Fruit fly (Drosophila melanogaster) ovary, adult (tissue): ENCODE results near the gene CG11396.

Experiments used
- CG17801 ChIP-seq: fragments of 200-800 bp; optimal IDR thresholded peaks from 2 replicates; lab custom pipeline; 2019; ENCODE audit warnings: missing biosample characterization, mild to moderate bottlenecking, missing genetic modification characterization, moderate library complexity; ENCODE audit not compliant: partially characterized antibody

CG11396 gene

DNA sequence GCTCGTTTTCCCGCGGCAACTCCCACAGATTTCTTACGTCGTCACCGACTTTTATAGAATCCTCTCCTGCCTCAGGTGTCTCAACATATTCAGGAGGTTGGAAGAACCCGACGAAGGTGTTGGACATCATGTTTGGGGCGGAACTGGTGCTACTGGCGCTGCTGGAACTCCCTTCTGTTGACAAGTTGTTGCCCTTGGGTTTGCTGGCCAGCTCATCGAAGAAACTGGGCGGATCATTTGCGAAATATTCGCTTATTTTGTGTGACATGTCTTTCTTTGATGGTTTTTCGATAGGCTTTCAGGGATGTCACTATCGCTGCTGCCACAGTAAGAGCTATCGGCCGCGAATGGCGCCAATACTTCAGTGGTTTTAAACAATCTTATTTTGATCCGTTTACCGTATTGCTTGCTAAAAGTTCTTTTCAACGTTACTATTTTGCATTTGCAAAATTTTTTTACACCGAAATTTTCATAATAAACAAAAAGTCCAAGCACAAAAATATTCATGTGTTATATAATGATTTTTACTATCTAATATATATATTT is at the start of gene CG11396:
Gene CG11396 (minus strand): TSS at position 303 of the 546 bp plus-strand sequence.
- peak; percentile 3 for TF ChIP-seq CG17801 (GFP tag; lab: Kevin White, UChicago)

DNA sequence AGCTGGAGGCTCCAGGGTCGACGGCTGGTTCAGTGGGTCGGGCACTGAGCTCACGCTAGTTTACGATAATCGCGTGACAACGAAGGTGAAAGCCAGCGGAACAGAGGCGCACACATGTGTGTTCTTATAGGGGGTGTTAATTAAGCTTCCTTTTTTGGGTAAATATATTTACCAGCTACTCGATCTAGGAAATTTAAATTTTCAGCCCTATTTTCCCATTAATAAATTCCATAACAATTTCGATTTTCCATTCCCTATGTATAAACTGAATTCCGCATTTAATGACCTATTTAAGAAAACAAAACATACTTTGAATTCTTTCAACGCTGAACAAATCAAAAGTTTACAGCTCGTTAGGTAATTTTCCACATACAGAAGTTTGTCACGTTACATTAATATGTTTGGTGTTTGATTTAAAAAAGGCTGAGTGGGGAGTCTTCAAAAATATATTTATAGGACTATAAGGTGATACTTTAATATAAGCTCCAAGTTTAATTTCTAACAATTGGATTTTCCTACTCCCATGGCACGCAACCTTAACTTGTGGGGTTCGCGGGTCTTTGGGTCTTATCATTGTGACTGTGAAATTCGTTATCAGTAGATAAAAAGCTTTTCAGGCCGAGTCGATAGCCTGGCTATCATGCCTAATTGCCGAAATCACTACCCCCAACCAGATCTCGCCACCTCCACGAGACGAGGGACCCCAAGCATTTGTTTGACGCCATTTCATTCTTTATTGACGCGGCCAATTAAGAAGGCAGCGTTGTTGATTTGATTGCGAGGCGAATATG is 49.3 kb upstream of the CG11396 start, which contains the start of gene CG13255:
Gene CG13255 (plus strand): TSS at position 449 of the 791 bp plus-strand sequence.
- TF ChIP-seq CG17801 (GFP tag; lab: Kevin White, UChicago) = no peak

DNA sequence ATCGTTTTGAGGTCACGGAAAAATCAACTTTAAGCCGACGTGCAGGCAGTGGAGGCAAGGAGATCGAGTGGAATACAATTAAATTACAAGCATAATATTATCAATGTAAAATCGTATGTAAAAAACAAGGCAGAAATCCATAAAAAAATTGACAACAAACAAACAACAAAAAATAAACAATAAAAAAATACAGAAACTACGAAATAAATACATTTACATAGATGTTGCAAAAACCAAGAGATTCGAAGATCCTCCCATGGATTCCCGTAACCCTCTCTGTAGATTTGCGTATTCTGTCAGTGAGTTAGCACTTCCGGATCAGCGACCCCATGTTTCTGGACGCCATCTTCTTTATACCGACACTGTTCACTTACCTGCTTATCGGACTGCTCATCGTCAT is 47.9 kb upstream of the CG11396 start, which contains the start of gene CG3288:
Gene CG3288 (plus strand): TSS at position 301 of the 400 bp plus-strand sequence.
- TF ChIP-seq CG17801 (GFP tag; lab: Kevin White, UChicago) = no peak

DNA sequence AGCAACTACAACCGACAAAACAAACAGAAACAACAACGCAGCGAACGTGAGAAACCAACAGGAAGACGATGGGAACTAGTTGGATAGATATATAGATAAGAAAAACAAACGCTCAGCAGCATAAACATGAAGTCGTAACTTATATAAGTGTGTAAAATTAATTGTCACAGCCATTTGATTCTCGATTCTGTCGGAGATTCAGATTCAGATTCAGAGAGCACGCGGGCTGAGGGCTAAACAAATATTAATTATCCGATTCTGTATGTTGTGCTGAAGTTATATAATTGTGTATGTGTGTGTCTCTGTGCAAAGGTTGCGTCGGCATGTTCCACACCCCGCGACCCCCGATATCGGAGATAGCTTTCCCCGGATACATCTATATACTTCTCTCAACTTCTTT is 46.2 kb upstream of the CG11396 start:
- TF ChIP-seq CG17801 (GFP tag; lab: Kevin White, UChicago) = no peak

DNA sequence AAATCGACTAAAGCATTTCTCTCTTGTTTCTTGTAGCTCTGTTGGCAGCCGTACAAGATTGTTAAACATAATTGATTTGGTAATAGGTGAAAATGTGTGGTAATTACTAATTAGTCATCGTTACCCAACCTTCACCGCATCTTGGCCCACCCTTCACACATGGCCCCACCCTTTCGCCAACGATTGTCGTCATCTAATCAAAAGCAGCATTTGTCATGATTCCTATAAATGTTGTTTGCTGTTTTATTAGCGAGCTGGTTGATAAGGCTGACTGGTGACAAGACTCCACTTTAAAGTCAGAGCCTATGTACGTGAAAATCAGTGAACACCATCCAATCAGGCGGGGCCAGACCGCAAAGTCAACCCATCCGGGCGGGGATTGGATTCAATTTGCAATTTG is 42.4 kb upstream of the CG11396 start:
- TF ChIP-seq CG17801 (GFP tag; lab: Kevin White, UChicago) = no peak

DNA sequence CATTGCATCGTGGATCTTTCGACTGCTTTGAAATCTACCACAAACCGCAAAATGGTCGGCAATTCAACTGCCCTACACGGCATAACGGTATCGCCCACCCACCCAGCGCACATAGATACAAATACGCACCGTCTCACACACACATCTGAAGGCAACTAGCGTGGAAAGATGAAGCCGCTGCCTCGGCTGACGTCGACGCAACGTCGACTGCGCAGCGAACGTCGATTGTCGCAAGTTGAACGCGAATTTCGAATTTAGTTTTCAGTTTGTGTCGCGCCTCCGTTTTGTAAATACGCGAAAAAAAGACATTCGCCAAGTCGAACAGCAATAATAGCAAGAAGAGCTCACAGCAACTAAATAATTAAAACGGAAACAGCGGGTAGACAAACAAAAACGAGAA is 40.0 kb upstream of the CG11396 start:
- no peak for TF ChIP-seq CG17801 (GFP tag; lab: Kevin White, UChicago)

DNA sequence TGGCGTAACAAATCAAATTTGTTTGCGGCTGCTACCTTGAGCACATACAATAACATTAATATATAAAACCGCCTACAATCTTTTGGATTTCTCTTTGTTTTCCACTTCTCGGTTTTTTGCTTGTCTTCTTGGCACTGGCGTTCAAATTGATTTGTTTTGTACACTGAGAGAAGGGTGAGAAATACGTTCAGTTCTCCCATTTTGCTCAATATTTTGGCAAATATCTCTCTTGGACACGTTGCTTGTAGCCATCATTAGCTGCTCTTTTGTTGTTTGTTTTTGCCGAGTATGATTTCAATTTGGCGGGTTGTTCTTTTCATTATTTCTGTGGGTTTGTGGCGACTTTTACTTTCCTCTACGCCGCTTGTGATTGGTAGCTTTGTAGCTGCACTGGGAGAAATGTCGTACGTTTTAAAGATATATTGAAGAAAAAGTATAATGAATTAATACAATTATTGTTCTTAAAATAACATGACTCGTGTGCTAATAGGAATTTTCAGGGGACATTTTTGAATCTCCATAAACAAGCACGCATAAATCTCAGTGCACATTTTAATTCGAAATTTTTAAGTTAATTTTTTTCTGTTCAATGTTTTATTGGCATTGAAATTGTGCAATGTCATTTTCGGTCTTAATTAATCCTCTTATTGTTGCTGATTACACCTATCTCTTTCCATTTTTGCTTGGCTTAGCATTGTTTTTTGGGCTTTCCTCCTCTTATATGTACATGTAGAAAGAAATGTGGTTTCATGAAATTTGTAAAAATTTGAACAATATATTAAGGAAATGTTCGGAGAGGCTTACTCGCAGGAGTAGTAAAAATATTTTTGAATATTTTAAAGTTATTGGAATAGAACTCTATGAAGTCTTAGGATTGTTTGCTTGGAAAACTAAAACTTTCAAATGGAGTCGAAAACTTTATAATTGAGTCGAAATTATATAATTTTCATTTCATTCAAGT is 39.3 kb upstream of the CG11396 start:
- TF ChIP-seq CG17801 (GFP tag; lab: Kevin White, UChicago) = no peak

DNA sequence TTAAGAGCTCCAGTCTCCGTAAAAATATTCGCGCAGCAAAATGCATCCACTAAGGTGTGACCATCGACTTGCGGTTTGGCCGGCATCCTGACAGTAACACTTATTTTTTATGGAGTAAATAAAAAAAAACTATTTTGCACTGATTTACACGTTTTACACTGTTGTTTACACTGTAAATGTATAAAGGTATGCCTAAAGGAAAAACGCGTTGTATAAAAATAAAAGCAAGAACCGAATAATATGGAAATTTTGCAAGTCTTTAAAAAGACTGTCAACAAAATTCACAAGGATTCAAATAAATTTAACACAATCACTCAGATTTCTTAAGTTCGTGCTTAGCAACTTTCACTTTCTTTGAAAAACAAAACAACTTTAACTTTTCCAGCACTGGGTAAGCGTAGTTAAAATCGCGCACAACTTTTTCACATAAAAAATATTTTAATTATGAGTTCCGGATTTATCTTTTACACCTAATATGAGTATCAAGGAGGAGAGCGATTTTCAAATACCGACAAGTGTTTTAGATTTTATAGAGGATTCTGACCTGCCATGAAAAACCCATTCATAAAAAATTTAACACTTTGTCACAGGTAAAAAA is 35.4 kb upstream of the CG11396 start:
- no peak for TF ChIP-seq CG17801 (GFP tag; lab: Kevin White, UChicago)

DNA sequence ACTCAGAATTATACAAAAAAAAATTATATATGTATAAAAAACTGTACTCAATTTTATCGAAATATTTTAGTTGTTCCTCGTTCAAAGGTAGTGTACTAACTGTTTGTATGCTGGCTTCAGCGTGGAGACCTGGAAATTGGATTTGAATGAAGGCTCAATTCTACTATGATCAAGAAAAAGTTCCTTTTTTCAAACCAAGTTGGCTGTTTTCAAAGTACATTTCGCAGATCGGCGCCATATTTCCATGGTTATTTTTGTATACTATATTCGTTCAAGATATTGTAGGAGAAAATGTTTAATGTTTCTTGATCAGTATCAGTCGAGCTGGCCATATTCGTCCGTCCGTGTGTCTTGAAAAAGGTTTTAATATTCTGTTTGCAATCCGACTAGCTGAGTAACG is 30.0 kb upstream of the CG11396 start, which contains the start of gene Mst77F:
Gene Mst77F (minus strand): TSS at position 101 of the 400 bp plus-strand sequence.
- no peak for TF ChIP-seq CG17801 (GFP tag; lab: Kevin White, UChicago)

DNA sequence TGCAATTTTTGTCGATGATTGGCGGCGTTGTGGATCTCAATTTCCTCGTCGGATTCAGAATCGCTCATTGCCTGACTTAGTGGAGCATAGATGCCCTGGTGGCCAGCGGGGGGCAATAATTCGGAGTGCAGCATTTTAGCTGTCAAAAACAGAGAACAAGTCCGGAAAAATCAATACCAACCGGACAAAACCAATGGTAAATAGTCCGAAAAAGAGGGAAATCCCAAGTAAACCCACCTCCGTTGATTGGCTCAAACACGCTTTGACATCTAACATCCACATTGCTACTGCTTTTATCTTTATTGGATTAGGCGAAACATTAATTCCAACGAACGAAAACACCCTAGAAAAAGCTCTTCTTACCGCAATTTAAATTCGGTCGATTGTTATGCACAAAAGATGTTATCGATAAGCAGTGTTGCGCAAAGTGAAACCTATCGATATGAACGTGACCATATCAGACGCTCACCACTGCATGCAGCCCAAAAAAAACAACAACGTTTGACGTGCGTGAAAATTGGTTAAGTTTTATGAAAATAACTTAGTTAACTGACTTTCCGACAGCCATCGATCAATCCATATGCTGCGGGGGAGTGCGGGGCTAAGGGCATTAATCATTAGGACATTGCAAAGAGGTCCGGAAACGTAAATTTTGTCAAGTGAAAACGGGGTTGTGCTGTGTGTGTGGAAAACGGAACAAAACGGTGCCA is 27.9 kb upstream of the CG11396 start, which contains the start of the genes CG3618 and Pka-R1:
Gene CG3618 (minus strand): TSS at position 410 of the 710 bp plus-strand sequence.
Gene Pka-R1 (plus strand): TSS at position 453 of the 710 bp plus-strand sequence.
- TF ChIP-seq CG17801 (GFP tag; lab: Kevin White, UChicago) = peak; percentile 67

DNA sequence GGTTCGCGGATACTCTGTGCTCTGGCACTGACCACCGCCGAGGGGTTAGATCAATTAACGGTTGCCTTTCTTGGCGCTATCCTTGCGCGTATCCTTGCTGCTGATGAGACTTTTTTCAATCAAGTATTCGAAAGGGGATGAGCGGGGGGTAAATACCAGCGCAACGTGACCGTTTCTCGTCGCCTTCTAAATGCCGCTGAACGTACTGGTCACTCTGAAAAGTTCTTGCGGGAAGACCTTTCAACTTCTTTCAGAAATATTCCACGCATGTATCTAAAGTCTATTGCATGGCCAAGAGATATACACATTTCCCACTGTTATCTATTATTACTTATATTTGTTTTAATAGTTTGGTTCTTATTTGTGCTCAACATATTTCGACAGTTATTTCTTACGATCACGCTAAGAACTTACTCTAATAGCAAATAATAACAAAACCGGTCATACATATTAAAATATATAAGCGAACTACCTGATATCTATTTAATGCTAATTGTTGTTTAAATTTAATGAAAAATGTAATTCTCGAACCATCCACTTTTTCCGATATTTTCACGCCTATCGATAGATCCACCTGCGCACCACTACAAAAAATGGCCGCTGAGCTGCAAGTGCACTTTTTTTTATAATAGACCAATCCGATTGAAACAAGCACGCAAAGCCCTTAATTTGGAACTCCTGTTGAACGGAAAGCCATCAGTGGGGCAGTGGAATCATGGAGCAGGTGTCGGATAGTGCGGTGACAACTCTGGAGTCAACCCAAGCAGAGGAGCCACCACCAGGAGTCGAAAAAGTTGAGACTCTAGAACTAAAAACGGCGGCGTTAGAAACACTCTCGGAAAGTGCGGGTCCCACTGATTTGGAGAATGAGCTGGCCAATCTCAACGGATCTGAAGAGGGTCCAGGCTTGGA is 21.4 kb upstream of the CG11396 start, which contains the start of the genes CG3634 and HIPP1:
Gene CG3634 (minus strand): TSS at position 185 of the 912 bp plus-strand sequence.
Gene HIPP1 (plus strand): TSS at position 582 of the 912 bp plus-strand sequence.
- no peak for TF ChIP-seq CG17801 (GFP tag; lab: Kevin White, UChicago)

DNA sequence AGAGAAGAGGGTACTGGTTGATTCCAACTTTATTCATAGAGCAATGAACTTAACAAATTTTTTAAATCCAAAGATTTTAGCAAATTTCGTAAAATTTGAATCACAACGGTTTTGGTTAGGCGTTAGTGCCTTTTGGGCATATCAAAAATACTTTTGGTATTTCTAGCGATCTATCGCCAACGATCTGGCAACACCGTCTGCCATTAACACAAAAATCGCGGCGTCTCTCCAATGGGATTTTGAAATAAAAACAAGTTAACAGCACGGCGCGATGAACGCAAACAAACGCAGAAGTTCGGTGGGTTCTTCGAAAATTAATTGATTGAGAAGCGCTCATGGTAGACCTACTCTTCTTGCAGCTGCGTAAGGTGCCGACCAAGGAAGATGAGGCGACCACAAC is 12.3 kb upstream of the CG11396 start, which contains the start of gene Spc105R:
Gene Spc105R (plus strand): TSS at position 203 of the 400 bp plus-strand sequence.
- no peak for TF ChIP-seq CG17801 (GFP tag; lab: Kevin White, UChicago)
